Fruit fly (Drosophila melanogaster) whole organism, embryonic: ENCODE data around the gene HisCl1.
A peak's percentile ranks its signal among the peaks of the same experiment; 100 is the strongest.

Experiments
- Atf3 ChIP-seq: fragments of 200-800 bp; sonication (Bioruptor generic); optimal IDR thresholded peaks from 3 replicates; lab custom pipeline; 2016; ENCODE audit warnings: missing biosample characterization, missing genetic modification characterization
- Bdp1 ChIP-seq: fragments of 200-800 bp; sonication (Bioruptor generic); optimal IDR thresholded peaks from 3 replicates; lab custom pipeline; 2016; ENCODE audit warnings: missing biosample characterization, missing genetic modification characterization
- Bgb ChIP-seq: fragments of 200-800 bp; sonication (Bioruptor generic); IDR thresholded peaks from 2 replicates; pipeline ENCODE4 v1.3.6; 2022; ENCODE audit warnings: missing biosample characterization, missing genetic modification characterization; ENCODE audit not compliant: partially characterized antibody
- CG10274 ChIP-seq: fragments of 200-800 bp; sonication (Bioruptor generic); optimal IDR thresholded peaks from 3 replicates; lab custom pipeline; 2017; ENCODE audit warnings: missing biosample characterization, mild to moderate bottlenecking, missing genetic modification characterization
- CG11560 ChIP-seq: fragments of 200-800 bp; sonication (Bioruptor generic); IDR thresholded peaks from 3 replicates; pipeline ENCODE4 v1.3.6; 2022; ENCODE audit warnings: missing biosample characterization, missing genetic modification characterization
- CG11696 ChIP-seq: fragments of 200-800 bp; sonication (Bioruptor generic); IDR thresholded peaks from 2 replicates; pipeline ENCODE4 v1.3.6; 2022; ENCODE audit warnings: missing biosample characterization, missing genetic modification characterization
- CG11723 ChIP-seq: fragments of 200-800 bp; sonication (Bioruptor generic); optimal IDR thresholded peaks from 2 replicates; lab custom pipeline; 2017; ENCODE audit warnings: missing biosample characterization, mild to moderate bottlenecking, missing genetic modification characterization
- CG13123 ChIP-seq: fragments of 200-800 bp; sonication (Bioruptor generic); optimal IDR thresholded peaks from 2 replicates; lab custom pipeline; 2016; ENCODE audit warnings: missing biosample characterization, missing genetic modification characterization
- CG13894 ChIP-seq: fragments of 200-800 bp; sonication (Bioruptor generic); optimal IDR thresholded peaks from 3 replicates; lab custom pipeline; 2018; ENCODE audit warnings: missing biosample characterization, mild to moderate bottlenecking, missing genetic modification characterization, moderate library complexity
- CG14441 ChIP-seq: fragments of 200-800 bp; sonication (Bioruptor generic); IDR thresholded peaks from 2 replicates; pipeline ENCODE4 v1.3.6; 2022; ENCODE audit warnings: missing biosample characterization, missing genetic modification characterization
- CG14710 ChIP-seq: fragments of 200-800 bp; sonication (Bioruptor generic); optimal IDR thresholded peaks from 3 replicates; lab custom pipeline; 2019; ENCODE audit warnings: missing biosample characterization, mild to moderate bottlenecking, missing genetic modification characterization, moderate library complexity
- CG14965 ChIP-seq: fragments of 200-800 bp; sonication (Bioruptor generic); optimal IDR thresholded peaks from 2 replicates; lab custom pipeline; 2016; ENCODE audit warnings: missing biosample characterization, missing genetic modification characterization, borderline replicate concordance
- CG15479 ChIP-seq: fragments of 200-800 bp; sonication (Bioruptor generic); optimal IDR thresholded peaks from 3 replicates; lab custom pipeline; 2019; ENCODE audit warnings: missing biosample characterization, mild to moderate bottlenecking, missing genetic modification characterization, moderate library complexity
- CG16779 ChIP-seq: fragments of 200-800 bp; sonication (Bioruptor generic); IDR thresholded peaks from 2 replicates; pipeline ENCODE4 v1.3.6; 2022; ENCODE audit warnings: missing biosample characterization, missing genetic modification characterization
- CG1832 ChIP-seq: fragments of 200-800 bp; sonication (Bioruptor generic); optimal IDR thresholded peaks from 2 replicates; lab custom pipeline; 2017; ENCODE audit warnings: missing biosample characterization, mild to moderate bottlenecking, missing genetic modification characterization, inconsistent platforms
- CG2875 ChIP-seq: fragments of 200-800 bp; sonication (Bioruptor generic); optimal IDR thresholded peaks from 2 replicates; lab custom pipeline; 2017; ENCODE audit warnings: missing biosample characterization, mild to moderate bottlenecking, missing genetic modification characterization, missing genetic modification reagents
- CG30431 ChIP-seq: fragments of 200-800 bp; sonication (Bioruptor generic); optimal IDR thresholded peaks from 2 replicates; lab custom pipeline; 2017; ENCODE audit warnings: missing biosample characterization, missing genetic modification characterization
- CG33213 ChIP-seq: fragments of 200-800 bp; sonication (Bioruptor generic); optimal IDR thresholded peaks from 3 replicates; lab custom pipeline; 2016; ENCODE audit warnings: missing biosample characterization, missing genetic modification characterization
- CG4328 ChIP-seq: fragments of 200-800 bp; sonication (Bioruptor generic); optimal IDR thresholded peaks from 3 replicates; lab custom pipeline; 2017; ENCODE audit warnings: missing biosample characterization, missing genetic modification reagents, missing genetic modification characterization
- CG4730 ChIP-seq: fragments of 200-800 bp; sonication (Bioruptor generic); IDR thresholded peaks from 2 replicates; pipeline ENCODE4 v1.3.6; 2022; ENCODE audit warnings: missing biosample characterization, missing genetic modification characterization
- CG5953 ChIP-seq: fragments of 200-800 bp; sonication (Bioruptor generic); IDR thresholded peaks from 2 replicates; pipeline ENCODE4 v1.3.6; 2022; ENCODE audit warnings: missing biosample characterization, missing genetic modification characterization
- CG7556 ChIP-seq: fragments of 200-800 bp; sonication (Bioruptor generic); optimal IDR thresholded peaks from 2 replicates; lab custom pipeline; 2017; ENCODE audit warnings: missing biosample characterization, mild to moderate bottlenecking, missing genetic modification characterization
- CG9727 ChIP-seq: fragments of 200-800 bp; sonication (Bioruptor generic); optimal IDR thresholded peaks from 3 replicates; lab custom pipeline; 2017; ENCODE audit warnings: missing biosample characterization, mild to moderate bottlenecking, missing genetic modification characterization
- CG9797 ChIP-seq: fragments of 200-800 bp; sonication (Bioruptor generic); optimal IDR thresholded peaks from 3 replicates; lab custom pipeline; 2018; ENCODE audit warnings: missing biosample characterization, mild to moderate bottlenecking, missing genetic modification characterization
- Doc3 ChIP-seq: fragments of 200-800 bp; sonication (Bioruptor generic); IDR thresholded peaks from 3 replicates; pipeline ENCODE4 v1.3.6; 2022; ENCODE audit warnings: missing biosample characterization, missing genetic modification characterization; ENCODE audit not compliant: partially characterized antibody
- E2f1 ChIP-seq: fragments of 200-800 bp; sonication (Bioruptor generic); IDR thresholded peaks from 2 replicates; pipeline ENCODE4 v1.3.6; 2022; ENCODE audit warnings: missing biosample characterization, missing genetic modification characterization
- ERR ChIP-seq: fragments of 200-800 bp; sonication (Bioruptor generic); optimal IDR thresholded peaks from 2 replicates; lab custom pipeline; 2016; ENCODE audit warnings: missing biosample characterization, missing genetic modification characterization
- HLH4C ChIP-seq: fragments of 200-800 bp; sonication (Bioruptor generic); IDR thresholded peaks from 3 replicates; pipeline ENCODE4 v1.3.6; 2022; ENCODE audit warnings: missing biosample characterization, missing genetic modification characterization; ENCODE audit not compliant: partially characterized antibody
- Hr39 ChIP-seq: fragments of >200 bp; optimal IDR thresholded peaks from 2 replicates; lab custom pipeline; 2017
- MESR4 ChIP-seq: fragments of 200-800 bp; sonication (Bioruptor generic); optimal IDR thresholded peaks from 2 replicates; lab custom pipeline; 2018; ENCODE audit warnings: missing biosample characterization, mild to moderate bottlenecking, missing genetic modification characterization, moderate library complexity
- MTF-1 ChIP-seq: fragments of 200-800 bp; sonication (Bioruptor generic); optimal IDR thresholded peaks from 2 replicates; lab custom pipeline; 2018; ENCODE audit warnings: missing biosample characterization, mild to moderate bottlenecking, missing genetic modification characterization, borderline replicate concordance
- Trl ChIP-seq, 3 experiments: fragments of >200 bp in 2 of 3; fragments of 200-800 bp in 1 of 3; sonication (Bioruptor generic) in 1 of 3; optimal IDR thresholded peaks; 2 replicates in 1 of 3; 3 replicates in 2 of 3; lab custom pipeline; 2016 to 2017; ENCODE audit warnings: missing biosample characterization in 1 of 3, missing genetic modification characterization in 1 of 3
- Vsx1 ChIP-seq: fragments of 200-800 bp; sonication (Bioruptor generic); optimal IDR thresholded peaks from 2 replicates; lab custom pipeline; 2017; ENCODE audit warnings: missing biosample characterization, mild to moderate bottlenecking, missing genetic modification characterization, missing genetic modification reagents
- caup ChIP-seq: fragments of 200-800 bp; sonication (Bioruptor generic); optimal IDR thresholded peaks from 3 replicates; lab custom pipeline; 2017; ENCODE audit warnings: missing biosample characterization, mild to moderate bottlenecking, missing genetic modification characterization, moderate library complexity; ENCODE audit not compliant: severe bottlenecking
- cg ChIP-seq: fragments of 200-800 bp; sonication (Bioruptor generic); optimal IDR thresholded peaks from 3 replicates; lab custom pipeline; 2019; ENCODE audit warnings: missing biosample characterization, mild to moderate bottlenecking, missing genetic modification characterization, moderate library complexity
- chm ChIP-seq: fragments of 200-800 bp; sonication (Bioruptor generic); IDR thresholded peaks from 2 replicates; pipeline ENCODE4 v1.3.6; 2022; ENCODE audit warnings: missing biosample characterization, missing genetic modification characterization
- croc ChIP-seq: fragments of 200-800 bp; sonication (Bioruptor generic); conservative IDR thresholded peaks from 3 replicates; pipeline ENCODE4 v1.3.6; 2022; ENCODE audit warnings: missing biosample characterization, missing genetic modification characterization
- disco-r ChIP-seq: fragments of 200-800 bp; sonication (Bioruptor generic); optimal IDR thresholded peaks from 2 replicates; lab custom pipeline; 2016; ENCODE audit warnings: missing biosample characterization, missing genetic modification characterization
- fd3F ChIP-seq: fragments of 200-800 bp; sonication (Bioruptor generic); optimal IDR thresholded peaks from 2 replicates; lab custom pipeline; 2018; ENCODE audit warnings: missing biosample characterization, mild to moderate bottlenecking, missing genetic modification characterization, moderate library complexity
- gcm2 ChIP-seq: fragments of 200-800 bp; sonication (Bioruptor generic); optimal IDR thresholded peaks from 2 replicates; lab custom pipeline; 2016; ENCODE audit warnings: missing biosample characterization, missing genetic modification characterization
- knrl ChIP-seq: fragments of 200-800 bp; sonication (Bioruptor generic); IDR thresholded peaks from 3 replicates; pipeline ENCODE4 v1.3.6; 2022; ENCODE audit warnings: missing biosample characterization, missing genetic modification characterization; ENCODE audit not compliant: partially characterized antibody
- lilli ChIP-seq: fragments of 200-800 bp; sonication (Bioruptor generic); optimal IDR thresholded peaks from 3 replicates; lab custom pipeline; 2016; ENCODE audit warnings: missing biosample characterization, missing genetic modification characterization
- p53 ChIP-seq: fragments of 200-800 bp; sonication (Bioruptor generic); optimal IDR thresholded peaks from 2 replicates; lab custom pipeline; 2016; ENCODE audit warnings: missing biosample characterization, missing genetic modification characterization
- pan ChIP-seq, 4 experiments: fragments of >200 bp in 3 of 4; fragments of 200-800 bp in 1 of 4; sonication (Bioruptor generic) in 1 of 4; optimal IDR thresholded peaks in 3 of 4; IDR thresholded peaks in 1 of 4; 2 replicates each; pipeline versions ENCODE4 v1.3.6 to Lab custom; 2017 to 2022; ENCODE audit warnings: missing biosample characterization in 2 of 4, missing genetic modification characterization in 2 of 4, mixed read lengths in 1 of 4
- seq ChIP-seq: fragments of 200-800 bp; sonication (Bioruptor generic); IDR thresholded peaks from 2 replicates; pipeline ENCODE4 v1.3.6; 2022; ENCODE audit warnings: missing biosample characterization, missing genetic modification characterization
- tap ChIP-seq: fragments of 200-800 bp; optimal IDR thresholded peaks from 3 replicates; lab custom pipeline; 2019; ENCODE audit warnings: missing biosample characterization, mild to moderate bottlenecking, missing genetic modification characterization, moderate library complexity
- vvl ChIP-seq: fragments of 200-800 bp; sonication (Bioruptor generic); IDR thresholded peaks from 2 replicates; pipeline ENCODE4 v1.3.6; 2022; ENCODE audit warnings: missing biosample characterization, missing genetic modification characterization
- wor ChIP-seq: fragments of 200-800 bp; sonication (Bioruptor generic); IDR thresholded peaks from 2 replicates; pipeline ENCODE4 v1.3.6; 2022; ENCODE audit warnings: missing biosample characterization, missing genetic modification characterization
- zen2 ChIP-seq: fragments of 200-800 bp; sonication (Bioruptor generic); IDR thresholded peaks from 3 replicates; pipeline ENCODE4 v1.3.6; 2022; ENCODE audit warnings: missing biosample characterization, missing genetic modification characterization; ENCODE audit not compliant: partially characterized antibody

The HisCl1 gene

DNA sequence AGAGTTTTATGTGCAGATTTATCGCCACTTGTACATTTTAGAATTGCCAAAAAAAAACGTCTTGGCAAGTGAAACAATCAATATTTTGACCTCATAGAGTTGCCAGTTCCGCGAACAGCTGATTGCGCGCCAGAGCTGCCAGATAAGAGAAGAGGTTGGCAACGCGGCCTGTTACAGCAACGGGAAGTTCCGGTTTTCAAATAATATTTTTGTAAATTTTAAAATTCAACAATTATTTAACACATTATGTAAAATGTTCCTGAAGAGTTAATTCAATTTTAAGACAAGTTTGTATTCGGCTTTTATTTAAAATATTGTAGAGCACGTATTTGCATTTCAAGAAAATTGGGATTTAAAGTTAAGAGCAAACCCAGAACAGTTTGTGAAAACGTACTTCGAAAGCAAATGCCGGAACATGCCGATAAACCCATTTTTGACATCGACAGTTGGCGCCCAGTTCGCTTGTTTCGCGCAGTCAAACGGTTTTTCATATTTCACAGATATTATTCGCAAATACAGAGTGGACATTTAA, at the start of gene HisCl1, which contains the start of gene prd1 (continued):
- TF ChIP-seq E2f1 (GFP tag; lab: Robert Waterston, UW) (peak; percentile 55), lilli (GFP tag; lab: Kevin White, UChicago) (peak; percentile 77), fd3F (GFP tag; lab: Kevin White, UChicago) (peak; percentile 68), Trl (optimal IDR thresholded peaks at IDR 0.05; lab: Kevin White, UChicago) (no peak), Trl (GFP tag; optimal IDR thresholded peaks at IDR 0.05; lab: Kevin White, UChicago) (peak; percentile 65), ERR (GFP tag; lab: Kevin White, UChicago) (no peak), CG14441 (peak; percentile 69), CG4730 (no peak), wor (GFP tag; lab: Robert Waterston, UW) (no peak), CG4328 (peak; percentile 75), CG30431 (GFP tag; lab: Kevin White, UChicago) (peak; percentile 35), Doc3 (GFP tag; lab: Robert Waterston, UW) (no peak), Hr39 (lab: Kevin White, UChicago) (no peak), CG15479 (GFP tag; lab: Kevin White, UChicago) (no peak), CG7556 (GFP tag; lab: Kevin White, UChicago) (peak; percentile 58), CG9797 (GFP tag; lab: Kevin White, UChicago) (peak; percentile 31), p53 (GFP tag; lab: Kevin White, UChicago) (peak; percentile 45), tap (tag; lab: Kevin White, UChicago) (no peak), CG11723 (GFP tag; lab: Kevin White, UChicago) (no peak), Atf3 (GFP tag; lab: Kevin White, UChicago) (peak; percentile 53), chm (no peak), gcm2 (GFP tag; lab: Kevin White, UChicago) (peak; percentile 33), CG16779 (GFP tag; lab: Robert Waterston, UW) (no peak), MTF-1 (peak; percentile 54), Bdp1 (GFP tag; lab: Kevin White, UChicago) (peak; percentile 36), Vsx1 (GFP tag; lab: Kevin White, UChicago) (no peak), CG11696 (peak; percentile 52), CG33213 (GFP tag; lab: Kevin White, UChicago) (peak; percentile 52), croc (GFP tag; lab: Robert Waterston, UW) (peak; percentile 55), CG13123 (GFP tag; lab: Kevin White, UChicago) (no peak), disco-r (GFP tag; lab: Kevin White, UChicago) (peak; percentile 35), CG13894 (no peak), seq (GFP tag; lab: Robert Waterston, UW) (no peak), Bgb (GFP tag; lab: Robert Waterston, UW) (no peak), vvl (GFP tag; lab: Robert Waterston, UW) (peak; percentile 73), HLH4C (GFP tag; lab: Robert Waterston, UW) (no peak), MESR4 (no peak), CG11560 (tag; lab: Robert Waterston, UW) (peak; percentile 44; the same call in 1 of the 3 replicates), zen2 (GFP tag; lab: Robert Waterston, UW) (no peak), pan (optimal IDR thresholded peaks at IDR 0.05; lab: Kevin White, UChicago) (no peak), pan (GFP tag; optimal IDR thresholded peaks at IDR 0.05 in 1 of 2, IDR thresholded peaks at IDR 0.05 in 1 of 2) (peak in 1 of 2 experiments; percentile 53), CG1832 (GFP tag; lab: Kevin White, UChicago) (no peak), CG14965 (GFP tag; lab: Kevin White, UChicago) (no peak), CG14710 (peak; percentile 83), CG9727 (peak; percentile 75), cg (GFP tag; lab: Kevin White, UChicago) (no peak), CG2875 (GFP tag; lab: Kevin White, UChicago) (peak; percentile 58), CG10274 (GFP tag; lab: Kevin White, UChicago) (peak; percentile 53), caup (GFP tag; lab: Kevin White, UChicago) (no peak), knrl (0 out of 3 replicates have a peak, but pooled peaks have one; percentile 26), CG5953 (no peak)
